Worm (Caenorhabditis elegans) whole organism, L1 larva: ENCODE measurements around the gene nhr-20.

Experiments
- C04F5.9 ChIP-seq: sonication (generic microtip); optimal IDR thresholded peaks from 2 replicates; lab custom pipeline; 2016; ENCODE audit warnings: missing genetic modification characterization, missing compliant biosample characterization
- C34B4.2 ChIP-seq: sonication (generic microtip); optimal IDR thresholded peaks from 2 replicates; lab custom pipeline; 2017; ENCODE audit warnings: mild to moderate bottlenecking, missing genetic modification characterization, missing compliant biosample characterization
- F16B12.6 ChIP-seq: fragments of 150-350 bp; optimal IDR thresholded peaks from 2 replicates; lab custom pipeline; 2014; ENCODE audit warnings: missing biosample characterization, missing genetic modification characterization
- Y116A8C.19 ChIP-seq: sonication (generic microtip); optimal IDR thresholded peaks from 2 replicates; lab custom pipeline; 2016; ENCODE audit warnings: missing compliant biosample characterization, missing genetic modification characterization, borderline replicate concordance
- aha-1 ChIP-seq: fragments of 150-350 bp; optimal IDR thresholded peaks from 2 replicates; lab custom pipeline; 2014; ENCODE audit warnings: missing biosample characterization, missing genetic modification characterization
- aly-2 ChIP-seq: fragments of 150-350 bp; optimal IDR thresholded peaks from 2 replicates; lab custom pipeline; 2014; ENCODE audit warnings: missing biosample characterization, missing genetic modification characterization
- ama-1 ChIP-seq: fragments of 150-350 bp; optimal IDR thresholded peaks from 2 replicates; lab custom pipeline; 2014
- ceh-8 ChIP-seq: fragments of 200-800 bp; sonication (Bioruptor generic); optimal IDR thresholded peaks from 2 replicates; lab custom pipeline; 2018; ENCODE audit warnings: mild to moderate bottlenecking, missing genetic modification characterization, moderate library complexity, missing compliant biosample characterization
- ceh-82 ChIP-seq, 3 experiments: fragments of 150-350 bp in 1 of 3; sonication (generic microtip) in 2 of 3; optimal IDR thresholded peaks; 2 replicates each; lab custom pipeline; 2014 to 2017; ENCODE audit warnings: missing biosample characterization in 3 of 3, missing genetic modification characterization in 3 of 3
- ceh-90 ChIP-seq: sonication (generic microtip); optimal IDR thresholded peaks from 2 replicates; lab custom pipeline; 2016; ENCODE audit warnings: missing genetic modification characterization, missing compliant biosample characterization
- dpl-1 ChIP-seq, 3 experiments: fragments of 150-350 bp in 2 of 3; sonication (generic microtip) in 1 of 3; optimal IDR thresholded peaks; 2 replicates each; lab custom pipeline; 2014 to 2017; ENCODE audit warnings: missing biosample characterization in 3 of 3, missing genetic modification characterization in 3 of 3, missing genetic modification reagents in 3 of 3
- efl-1 ChIP-seq, 4 experiments: fragments of 150-350 bp; optimal IDR thresholded peaks in 3 of 4; peaks in 1 of 4; 1 replicate in 1 of 4; 2 replicates in 3 of 4; lab custom pipeline; 2014; ENCODE audit warnings: missing biosample characterization in 2 of 4, missing genetic modification characterization in 2 of 4, missing genetic modification reagents in 2 of 4
- egl-13 ChIP-seq: sonication (generic microtip); optimal IDR thresholded peaks from 2 replicates; lab custom pipeline; 2016; ENCODE audit warnings: missing genotype, missing genetic modification reagents, missing genetic modification characterization, missing compliant biosample characterization
- egl-27 ChIP-seq, 2 experiments: fragments of 150-350 bp in 1 of 2; sonication (generic microtip); optimal IDR thresholded peaks; 3 replicates each; lab custom pipeline; 2017 to 2018; ENCODE audit warnings: missing biosample characterization in 2 of 2, missing genetic modification characterization in 2 of 2, missing genetic modification reagents in 2 of 2
- elt-2 ChIP-seq: sonication (generic microtip); optimal IDR thresholded peaks from 2 replicates; lab custom pipeline; 2016; ENCODE audit warnings: missing genetic modification characterization, mild to moderate bottlenecking, inconsistent platforms, missing compliant biosample characterization, missing genetic modification reagents
- fkh-10 ChIP-seq: sonication (generic microtip); optimal IDR thresholded peaks from 2 replicates; lab custom pipeline; 2017; ENCODE audit warnings: missing biosample characterization, missing genetic modification reagents, missing genetic modification characterization
- fkh-4 ChIP-seq: sonication (generic microtip); optimal IDR thresholded peaks from 2 replicates; lab custom pipeline; 2016; ENCODE audit warnings: missing compliant biosample characterization, missing genetic modification characterization, borderline replicate concordance
- fkh-8 ChIP-seq: sonication (generic microtip); optimal IDR thresholded peaks from 2 replicates; lab custom pipeline; 2016; ENCODE audit warnings: mild to moderate bottlenecking, missing genetic modification characterization, missing compliant biosample characterization
- grh-1 ChIP-seq: fragments of 200-800 bp; sonication (Bioruptor generic); IDR thresholded peaks from 2 replicates; pipeline ENCODE4 v1.3.6; 2022; ENCODE audit warnings: missing genetic modification reagents, missing genetic modification characterization, missing compliant biosample characterization
- hlh-17 ChIP-seq: fragments of 200-800 bp; sonication (Bioruptor generic); optimal IDR thresholded peaks from 2 replicates; lab custom pipeline; 2018; ENCODE audit warnings: missing genetic modification characterization, mild to moderate bottlenecking, missing compliant biosample characterization, moderate library complexity, borderline replicate concordance
- hpl-2 ChIP-seq: fragments of 150-350 bp; optimal IDR thresholded peaks from 2 replicates; lab custom pipeline; 2014; ENCODE audit warnings: missing biosample characterization, missing genetic modification reagents, missing genetic modification characterization
- irx-1 ChIP-seq: sonication (generic microtip); optimal IDR thresholded peaks from 2 replicates; lab custom pipeline; 2016; ENCODE audit warnings: missing genetic modification characterization, missing compliant biosample characterization
- isw-1 ChIP-seq: fragments of 200-800 bp; sonication (Bioruptor generic); IDR thresholded peaks from 2 replicates; pipeline ENCODE4 v1.3.6; 2022; ENCODE audit warnings: missing genetic modification characterization, missing compliant biosample characterization
- jun-1 ChIP-seq: fragments of 150-350 bp; optimal IDR thresholded peaks from 2 replicates; lab custom pipeline; 2014; ENCODE audit warnings: missing biosample characterization, missing genetic modification reagents, missing genetic modification characterization
- lin-13 ChIP-seq: fragments of 150-350 bp; optimal IDR thresholded peaks from 2 replicates; lab custom pipeline; 2014; ENCODE audit warnings: missing biosample characterization, missing genetic modification reagents, missing genetic modification characterization
- lin-39 ChIP-seq: fragments of 150-350 bp; optimal IDR thresholded peaks from 2 replicates; lab custom pipeline; 2014; ENCODE audit warnings: missing biosample characterization, missing genetic modification reagents, missing genetic modification characterization
- lir-3 ChIP-seq: sonication (generic microtip); optimal IDR thresholded peaks from 2 replicates; lab custom pipeline; 2016; ENCODE audit warnings: mild to moderate bottlenecking, missing genetic modification characterization, moderate library complexity, missing compliant biosample characterization; ENCODE audit not compliant: poor library complexity
- mab-9 ChIP-seq: fragments of 200-800 bp; sonication (Bioruptor generic); IDR thresholded peaks from 2 replicates; pipeline ENCODE4 v1.3.6; 2022; ENCODE audit warnings: missing genetic modification reagents, missing genetic modification characterization, missing compliant biosample characterization
- mep-1 ChIP-seq: fragments of 150-350 bp; optimal IDR thresholded peaks from 2 replicates; lab custom pipeline; 2014; ENCODE audit warnings: missing biosample characterization, missing genetic modification characterization
- nhr-11 ChIP-seq: fragments of 150-350 bp; optimal IDR thresholded peaks from 2 replicates; lab custom pipeline; 2014; ENCODE audit warnings: missing biosample characterization, missing genetic modification characterization
- nhr-12 ChIP-seq: sonication (generic microtip); optimal IDR thresholded peaks from 2 replicates; lab custom pipeline; 2017; ENCODE audit warnings: missing biosample characterization, missing genetic modification characterization
- nhr-19 ChIP-seq: fragments of 200-800 bp; sonication (Bioruptor generic); conservative IDR thresholded peaks from 2 replicates; pipeline ENCODE4 v1.3.6; 2022; ENCODE audit warnings: missing genetic modification characterization, missing compliant biosample characterization
- nhr-237 ChIP-seq: fragments of 150-350 bp; optimal IDR thresholded peaks from 2 replicates; lab custom pipeline; 2014; ENCODE audit warnings: missing biosample characterization, missing genetic modification characterization
- nhr-47 ChIP-seq: sonication (generic microtip); optimal IDR thresholded peaks from 2 replicates; lab custom pipeline; 2016; ENCODE audit warnings: mild to moderate bottlenecking, missing genetic modification characterization, moderate library complexity, missing compliant biosample characterization
- nhr-76 ChIP-seq: sonication (generic microtip); optimal IDR thresholded peaks from 2 replicates; lab custom pipeline; 2017; ENCODE audit warnings: missing biosample characterization, missing genetic modification characterization
- nhr-77 ChIP-seq: fragments of 150-350 bp; optimal IDR thresholded peaks from 2 replicates; lab custom pipeline; 2014; ENCODE audit warnings: missing biosample characterization, missing genetic modification characterization
- nhr-84 ChIP-seq: sonication (generic microtip); optimal IDR thresholded peaks from 2 replicates; lab custom pipeline; 2017; ENCODE audit warnings: missing biosample characterization, missing genetic modification characterization
- nhr-85 ChIP-seq: sonication (generic microtip); peaks from one replicate; lab custom pipeline; 2016; ENCODE audit warnings: missing genetic modification characterization, inconsistent platforms, missing compliant biosample characterization
- pag-3 ChIP-seq: sonication (generic microtip); optimal IDR thresholded peaks from 2 replicates; lab custom pipeline; 2017; ENCODE audit warnings: missing genetic modification characterization, mild to moderate bottlenecking, missing compliant biosample characterization, antibody characterized with exemption, borderline replicate concordance; ENCODE audit not compliant: insufficient read depth
- pax-3 ChIP-seq: fragments of 200-800 bp; sonication (Bioruptor generic); optimal IDR thresholded peaks from 2 replicates; lab custom pipeline; 2018; ENCODE audit warnings: mild to moderate bottlenecking, missing genetic modification characterization, moderate library complexity, missing compliant biosample characterization
- snu-23 ChIP-seq: sonication (generic microtip); optimal IDR thresholded peaks from 2 replicates; lab custom pipeline; 2016; ENCODE audit warnings: missing genetic modification characterization, missing compliant biosample characterization
- sptf-1 ChIP-seq: fragments of 150-350 bp; optimal IDR thresholded peaks from 2 replicates; lab custom pipeline; 2014; ENCODE audit warnings: missing biosample characterization, missing genetic modification characterization
- tbx-2 ChIP-seq: sonication (generic microtip); optimal IDR thresholded peaks from 2 replicates; lab custom pipeline; 2016; ENCODE audit warnings: missing genetic modification characterization, missing compliant biosample characterization
- unc-130 ChIP-seq: fragments of 150-350 bp; optimal IDR thresholded peaks from 2 replicates; lab custom pipeline; 2017; ENCODE audit warnings: missing biosample characterization, missing genetic modification characterization, inconsistent platforms
- unc-86 ChIP-seq: sonication (generic microtip); optimal IDR thresholded peaks from 2 replicates; lab custom pipeline; 2016; ENCODE audit warnings: missing genetic modification characterization, missing compliant biosample characterization
- vab-15 ChIP-seq: sonication (generic microtip); optimal IDR thresholded peaks from 2 replicates; lab custom pipeline; 2017; ENCODE audit warnings: missing genotype, mild to moderate bottlenecking, missing genetic modification characterization, missing compliant biosample characterization
- zag-1 ChIP-seq: fragments of 150-350 bp; optimal IDR thresholded peaks from 2 replicates; lab custom pipeline; 2014; ENCODE audit warnings: missing biosample characterization, missing genetic modification characterization
- zip-4 ChIP-seq: fragments of 200-800 bp; sonication (Bioruptor generic); optimal IDR thresholded peaks from 2 replicates; lab custom pipeline; 2018; ENCODE audit warnings: mild to moderate bottlenecking, missing genetic modification characterization, moderate library complexity, missing compliant biosample characterization
- ztf-4 ChIP-seq: fragments of 150-350 bp; optimal IDR thresholded peaks from 2 replicates; lab custom pipeline; 2014; ENCODE audit warnings: missing biosample characterization, missing genetic modification characterization

nhr-20 gene

ce11 chrIII:4269220-4269935, 36.4 kb upstream of the nhr-20 start, which contains the start of the genes sftb-1 and R10E4.1 (continued):
- TF ChIP-seq vab-15 (no peak), ceh-8 (GFP tag; lab: Kevin White, UChicago) (peak; percentile 6), nhr-19 (GFP tag; lab: Robert Waterston, UW) (peak; percentile 81), egl-27 (tag; optimal IDR thresholded peaks at IDR 0.05; lab: Kevin White, UChicago) (no peak), nhr-84 (tag; lab: Kevin White, UChicago) (no peak), elt-2 (tag; lab: Kevin White, UChicago) (peak; percentile 13), mab-9 (GFP tag; lab: Robert Waterston, UW) (0 out of 2 replicates have a peak, but pooled peaks have one; percentile 18), isw-1 (GFP tag; lab: Robert Waterston, UW) (peak; percentile 55), nhr-77 (tag; lab: Kevin White, UChicago) (peak; percentile 1), nhr-12 (tag; lab: Kevin White, UChicago) (no peak), hpl-2 (peak; percentile 22), zag-1 (no peak), nhr-47 (peak; percentile 86), Y116A8C.19 (tag; lab: Kevin White, UChicago) (no peak), ceh-90 (tag; lab: Kevin White, UChicago) (no peak), ama-1 (lab: Kevin White, UChicago) (no peak), dpl-1 (GFP tag; optimal IDR thresholded peaks at IDR 0.05; lab: Kevin White, UChicago) (peak; percentile 66 to 83 (median 81)), nhr-76 (no peak), pax-3 (tag; lab: Kevin White, UChicago) (no peak), F16B12.6 (tag; lab: Kevin White, UChicago) (peak; percentile 70), fkh-4 (no peak), hlh-17 (GFP tag; lab: Kevin White, UChicago) (no peak), lir-3 (no peak), C04F5.9 (tag; lab: Kevin White, UChicago) (peak; percentile 55), aly-2 (peak; percentile 29), jun-1 (peak; percentile 40), lin-13 (GFP tag; lab: Kevin White, UChicago) (peak; percentile 62), pag-3 (no peak), nhr-11 (peak; percentile 22), ceh-82 (tag; optimal IDR thresholded peaks at IDR 0.05; lab: Kevin White, UChicago) (peak; percentile 76 to 77 (median 77)), nhr-237 (tag; lab: Kevin White, UChicago) (no peak), C34B4.2 (tag; lab: Kevin White, UChicago) (no peak)

- no peak for TF ChIP-seq efl-1 (optimal IDR thresholded peaks at IDR 0.05; lab: Kevin White, UChicago)
- TF ChIP-seq efl-1 (GFP tag; optimal IDR thresholded peaks at IDR 0.05 in 1 of 2; lab: Kevin White, UChicago): peak in 1 of 2 experiments; percentile 70
- no peak for TF ChIP-seq egl-27 (tag; optimal IDR thresholded peaks at IDR 0.05; lab: Kevin White, UChicago)
- TF ChIP-seq F16B12.6 (tag; lab: Kevin White, UChicago): no peak
- TF ChIP-seq sptf-1: no peak
- TF ChIP-seq lin-13 (GFP tag; lab: Kevin White, UChicago): no peak
- no peak for TF ChIP-seq mep-1 (tag; lab: Kevin White, UChicago)
- no peak for TF ChIP-seq ztf-4 (tag; lab: Kevin White, UChicago)
- TF ChIP-seq, all 84 proteins: peak for 1
Observed at ce11 chrIII:4265892-4266291, 32.9 kb upstream of the nhr-20 start.

- TF ChIP-seq aly-2: no peak
- no peak for TF ChIP-seq aha-1
- no peak for TF ChIP-seq snu-23 (GFP tag; lab: Kevin White, UChicago)
- TF ChIP-seq irx-1 (tag; lab: Kevin White, UChicago): no peak
- no peak for TF ChIP-seq unc-86
- no peak for TF ChIP-seq ceh-90 (tag; lab: Kevin White, UChicago)
- TF ChIP-seq elt-2 (tag; lab: Kevin White, UChicago): no peak
- TF ChIP-seq fkh-10: no peak
- no peak for TF ChIP-seq C04F5.9 (tag; lab: Kevin White, UChicago)
- no peak for TF ChIP-seq egl-13 (tag; lab: Kevin White, UChicago)
- no peak for TF ChIP-seq nhr-85 (tag; lab: Kevin White, UChicago)
- no peak for TF ChIP-seq nhr-237 (tag; lab: Kevin White, UChicago)
- TF ChIP-seq hlh-17 (GFP tag; lab: Kevin White, UChicago): no peak
- no peak for TF ChIP-seq unc-130 (tag; lab: Kevin White, UChicago)
- no peak for TF ChIP-seq grh-1 (GFP tag; lab: Robert Waterston, UW)
- TF ChIP-seq mab-9 (GFP tag; lab: Robert Waterston, UW): no peak
- TF ChIP-seq tbx-2 (tag; lab: Kevin White, UChicago): no peak
- no peak for TF ChIP-seq fkh-8 (tag; lab: Kevin White, UChicago)
- TF ChIP-seq zip-4 (GFP tag; lab: Kevin White, UChicago): no peak
- TF ChIP-seq lin-39: no peak
Observed at ce11 chrIII:4263048-4263447, 30.0 kb upstream of the nhr-20 start, which contains the start of gene T08A11.1. Gene T08A11.1 (minus strand): TSS chrIII:4263148.
